Fruit fly (Drosophila melanogaster) whole organism, embryonic: ENCODE measurements around the gene CG4000.

ENCODE experiments used
- Ada2b ChIP-seq: fragments of 200-800 bp; sonication (Bioruptor generic); IDR thresholded peaks from 2 replicates; pipeline ENCODE4 v1.3.6; 2022; ENCODE audit warnings: missing biosample characterization, missing genetic modification characterization
- Atf3 ChIP-seq: fragments of 200-800 bp; sonication (Bioruptor generic); optimal IDR thresholded peaks from 3 replicates; lab custom pipeline; 2016; ENCODE audit warnings: missing biosample characterization, missing genetic modification characterization
- CG10431 ChIP-seq: fragments of 200-800 bp; sonication (Bioruptor generic); optimal IDR thresholded peaks from 3 replicates; lab custom pipeline; 2018; ENCODE audit warnings: missing biosample characterization, mild to moderate bottlenecking, missing genetic modification characterization
- CG11695 ChIP-seq: fragments of 200-800 bp; sonication (Bioruptor generic); IDR thresholded peaks from 3 replicates; pipeline ENCODE4 v1.3.6; 2022; ENCODE audit warnings: missing biosample characterization, missing genetic modification characterization
- CG12104 ChIP-seq: fragments of 200-800 bp; sonication (Bioruptor generic); optimal IDR thresholded peaks from 3 replicates; lab custom pipeline; 2016; ENCODE audit warnings: missing biosample characterization, missing genetic modification characterization
- CG12659 ChIP-seq: fragments of 200-800 bp; sonication (Bioruptor generic); optimal IDR thresholded peaks from 3 replicates; lab custom pipeline; 2017; ENCODE audit warnings: mild to moderate bottlenecking, missing biosample characterization, missing genetic modification reagents, missing genetic modification characterization
- CG12769 ChIP-seq: fragments of 200-800 bp; sonication (Bioruptor generic); optimal IDR thresholded peaks from 2 replicates; lab custom pipeline; 2019; ENCODE audit warnings: missing biosample characterization, mild to moderate bottlenecking, missing genetic modification characterization, moderate library complexity
- CG13894 ChIP-seq: fragments of 200-800 bp; sonication (Bioruptor generic); optimal IDR thresholded peaks from 3 replicates; lab custom pipeline; 2018; ENCODE audit warnings: missing biosample characterization, mild to moderate bottlenecking, missing genetic modification characterization, moderate library complexity
- CG14441 ChIP-seq: fragments of 200-800 bp; sonication (Bioruptor generic); IDR thresholded peaks from 2 replicates; pipeline ENCODE4 v1.3.6; 2022; ENCODE audit warnings: missing biosample characterization, missing genetic modification characterization
- CG1647 ChIP-seq: fragments of 200-800 bp; sonication (Bioruptor generic); optimal IDR thresholded peaks from 3 replicates; lab custom pipeline; 2016; ENCODE audit warnings: missing biosample characterization, missing genetic modification characterization
- CG2129 ChIP-seq: fragments of 200-800 bp; sonication (Bioruptor generic); IDR thresholded peaks from 2 replicates; pipeline ENCODE4 v1.3.6; 2022; ENCODE audit warnings: missing biosample characterization, missing genetic modification characterization; ENCODE audit not compliant: partially characterized antibody
- CG2712 ChIP-seq: fragments of 200-800 bp; optimal IDR thresholded peaks from 3 replicates; lab custom pipeline; 2019; ENCODE audit warnings: missing biosample characterization, mild to moderate bottlenecking, missing genetic modification characterization, moderate library complexity
- CG3407 ChIP-seq: fragments of 200-800 bp; sonication (Bioruptor generic); optimal IDR thresholded peaks from 2 replicates; lab custom pipeline; 2018; ENCODE audit warnings: missing biosample characterization, mild to moderate bottlenecking, missing genetic modification characterization
- CG3726 ChIP-seq: fragments of 200-800 bp; sonication (Bioruptor generic); IDR thresholded peaks from 3 replicates; pipeline ENCODE4, ENCODE4 v1.3.6; 2022; ENCODE audit warnings: missing biosample characterization, missing genetic modification characterization
- CG4282 ChIP-seq: fragments of 200-800 bp; sonication (Bioruptor generic); optimal IDR thresholded peaks from 2 replicates; lab custom pipeline; 2016; ENCODE audit warnings: missing biosample characterization, missing genetic modification characterization
- CG4404 ChIP-seq: fragments of 200-800 bp; sonication (Bioruptor generic); IDR thresholded peaks from 2 replicates; pipeline ENCODE4 v1.3.6; 2022; ENCODE audit warnings: missing biosample characterization, missing genetic modification characterization
- CG4820 ChIP-seq: fragments of 200-800 bp; sonication (Bioruptor generic); optimal IDR thresholded peaks from 3 replicates; lab custom pipeline; 2016; ENCODE audit warnings: missing biosample characterization, missing genetic modification characterization
- CG5953 ChIP-seq: fragments of 200-800 bp; sonication (Bioruptor generic); IDR thresholded peaks from 2 replicates; pipeline ENCODE4 v1.3.6; 2022; ENCODE audit warnings: missing biosample characterization, missing genetic modification characterization
- CG9797 ChIP-seq: fragments of 200-800 bp; sonication (Bioruptor generic); optimal IDR thresholded peaks from 3 replicates; lab custom pipeline; 2018; ENCODE audit warnings: missing biosample characterization, mild to moderate bottlenecking, missing genetic modification characterization
- Dek ChIP-seq: fragments of 200-800 bp; sonication (Bioruptor generic); optimal IDR thresholded peaks from 3 replicates; lab custom pipeline; 2019; ENCODE audit warnings: missing biosample characterization, mild to moderate bottlenecking, missing genetic modification characterization, moderate library complexity
- Ets65A ChIP-seq: fragments of 200-800 bp; sonication (Bioruptor generic); peaks from one replicate; lab custom pipeline; 2016; ENCODE audit warnings: missing biosample characterization, missing genetic modification characterization
- Gsc ChIP-seq: fragments of 200-800 bp; sonication (Bioruptor generic); IDR thresholded peaks from 2 replicates; pipeline ENCODE4 v1.3.6; 2022; ENCODE audit warnings: missing biosample characterization, missing genetic modification characterization
- HLHmδ ChIP-seq: fragments of 200-800 bp; sonication (Bioruptor generic); optimal IDR thresholded peaks from 2 replicates; lab custom pipeline; 2018; ENCODE audit warnings: missing biosample characterization, mild to moderate bottlenecking, missing genetic modification characterization, moderate library complexity
- Hey ChIP-seq: fragments of 200-800 bp; sonication (Bioruptor generic); optimal IDR thresholded peaks from 3 replicates; lab custom pipeline; 2018; ENCODE audit warnings: missing biosample characterization, mild to moderate bottlenecking, missing genetic modification characterization
- Hmr ChIP-seq: fragments of 200-800 bp; sonication (Bioruptor generic); optimal IDR thresholded peaks from 3 replicates; lab custom pipeline; 2017; ENCODE audit warnings: mild to moderate bottlenecking, missing biosample characterization, missing genetic modification reagents, missing genetic modification characterization
- Myb ChIP-seq: fragments of 200-800 bp; sonication (Bioruptor generic); optimal IDR thresholded peaks from 2 replicates; lab custom pipeline; 2016; ENCODE audit warnings: missing biosample characterization, missing genetic modification characterization
- Scr ChIP-seq: fragments of 200-800 bp; sonication (Bioruptor generic); IDR thresholded peaks from 2 replicates; pipeline ENCODE4 v1.3.6; 2022; ENCODE audit warnings: missing biosample characterization, missing genetic modification characterization; ENCODE audit not compliant: partially characterized antibody
- Sox100B ChIP-seq: fragments of 200-800 bp; sonication (Bioruptor generic); optimal IDR thresholded peaks from 3 replicates; lab custom pipeline; 2018; ENCODE audit warnings: missing biosample characterization, mild to moderate bottlenecking, missing genetic modification characterization
- Stat92E ChIP-seq, 3 experiments: fragments of >200 bp in 2 of 3; fragments of 200-800 bp in 1 of 3; sonication (Bioruptor generic) in 1 of 3; optimal IDR thresholded peaks; 2 replicates each; lab custom pipeline; 2017 to 2019; ENCODE audit warnings: missing biosample characterization in 3 of 3, missing genetic modification characterization in 3 of 3, mild to moderate bottlenecking in 1 of 3, moderate library complexity in 1 of 3
- bowl ChIP-seq: fragments of 200-800 bp; sonication (Bioruptor generic); IDR thresholded peaks from 2 replicates; pipeline ENCODE4 v1.3.6; 2022; ENCODE audit warnings: missing biosample characterization, missing genetic modification characterization
- btn ChIP-seq: fragments of 200-800 bp; sonication (Bioruptor generic); optimal IDR thresholded peaks from 2 replicates; lab custom pipeline; 2016; ENCODE audit warnings: missing biosample characterization, missing genetic modification characterization
- chn ChIP-seq: fragments of 200-800 bp; sonication (Bioruptor generic); optimal IDR thresholded peaks from 2 replicates; lab custom pipeline; 2016; ENCODE audit warnings: missing biosample characterization, missing genetic modification characterization
- ci ChIP-seq: fragments of 200-800 bp; sonication (Bioruptor generic); IDR thresholded peaks from 3 replicates; pipeline ENCODE4 v1.3.6; 2022; ENCODE audit warnings: missing biosample characterization, missing genetic modification characterization
- crc ChIP-seq: fragments of 200-800 bp; sonication (Bioruptor generic); optimal IDR thresholded peaks from 2 replicates; lab custom pipeline; 2016; ENCODE audit warnings: missing biosample characterization, missing genetic modification characterization
- crol ChIP-seq: fragments of 200-800 bp; sonication (Bioruptor generic); IDR thresholded peaks from 2 replicates; pipeline ENCODE4 v1.3.6; 2022; ENCODE audit warnings: missing biosample characterization, missing genetic modification characterization
- dmrt99B ChIP-seq: fragments of 200-800 bp; sonication (Bioruptor generic); optimal IDR thresholded peaks from 2 replicates; lab custom pipeline; 2018; ENCODE audit warnings: missing biosample characterization, mild to moderate bottlenecking, missing genetic modification characterization, moderate library complexity
- eve ChIP-seq, 2 experiments: fragments of >200 bp; optimal IDR thresholded peaks; 2 replicates each; lab custom pipeline; 2017; ENCODE audit warnings: missing biosample characterization in 2 of 2, missing genetic modification characterization in 2 of 2
- fd102C ChIP-seq: fragments of 200-800 bp; sonication (Bioruptor generic); optimal IDR thresholded peaks from 2 replicates; lab custom pipeline; 2018; ENCODE audit warnings: missing biosample characterization, mild to moderate bottlenecking, missing genetic modification characterization, moderate library complexity
- fd3F ChIP-seq: fragments of 200-800 bp; sonication (Bioruptor generic); optimal IDR thresholded peaks from 2 replicates; lab custom pipeline; 2018; ENCODE audit warnings: missing biosample characterization, mild to moderate bottlenecking, missing genetic modification characterization, moderate library complexity
- ftz-f1 ChIP-seq: fragments of 200-800 bp; sonication (Bioruptor generic); optimal IDR thresholded peaks from 2 replicates; lab custom pipeline; 2016; ENCODE audit warnings: missing biosample characterization, missing genetic modification characterization
- fu2 ChIP-seq: fragments of 200-800 bp; sonication (Bioruptor generic); optimal IDR thresholded peaks from 2 replicates; lab custom pipeline; 2016; ENCODE audit warnings: missing biosample characterization, missing genetic modification characterization
- grn ChIP-seq: fragments of 200-800 bp; sonication (Bioruptor generic); optimal IDR thresholded peaks from 3 replicates; lab custom pipeline; 2017; ENCODE audit warnings: missing biosample characterization, missing genetic modification characterization
- hkb ChIP-seq, 2 experiments: fragments of 200-800 bp in 1 of 2; fragments of >200 bp in 1 of 2; sonication (Bioruptor generic) in 1 of 2; IDR thresholded peaks in 1 of 2; optimal IDR thresholded peaks in 1 of 2; 2 replicates each; pipeline versions ENCODE4 v1.3.6 to Lab custom; 2017 to 2022; ENCODE audit warnings: missing biosample characterization in 1 of 2, missing genetic modification characterization in 1 of 2
- ind ChIP-seq: fragments of 200-800 bp; sonication (Bioruptor generic); optimal IDR thresholded peaks from 3 replicates; lab custom pipeline; 2016; ENCODE audit warnings: missing biosample characterization, missing genetic modification characterization
- inv ChIP-seq: fragments of 200-800 bp; sonication (Bioruptor generic); IDR thresholded peaks from 2 replicates; pipeline ENCODE4 v1.3.6; 2022; ENCODE audit warnings: missing biosample characterization, missing genetic modification characterization; ENCODE audit not compliant: partially characterized antibody
- pum ChIP-seq: fragments of 200-800 bp; sonication (Bioruptor generic); optimal IDR thresholded peaks from 2 replicates; lab custom pipeline; 2016; ENCODE audit warnings: missing biosample characterization, missing genetic modification characterization
- sd ChIP-seq: fragments of 200-800 bp; sonication (Bioruptor generic); optimal IDR thresholded peaks from 3 replicates; lab custom pipeline; 2018; ENCODE audit warnings: missing biosample characterization, mild to moderate bottlenecking, missing genetic modification characterization, moderate library complexity
- sr ChIP-seq: fragments of 200-800 bp; sonication (Bioruptor generic); IDR thresholded peaks from 3 replicates; pipeline ENCODE4 v1.3.6; 2022; ENCODE audit warnings: missing biosample characterization, missing genetic modification characterization
- tgo ChIP-seq: fragments of 200-800 bp; sonication (Bioruptor generic); IDR thresholded peaks from 3 replicates; pipeline ENCODE4 v1.3.6; 2022; ENCODE audit warnings: missing biosample characterization, missing genetic modification characterization
- unc-4 ChIP-seq: fragments of 200-800 bp; sonication (Bioruptor generic); IDR thresholded peaks from 2 replicates; pipeline ENCODE4 v1.3.6; 2022; ENCODE audit warnings: missing biosample characterization, missing genetic modification characterization; ENCODE audit not compliant: partially characterized antibody

CG4000 gene

dm6 chr3R:20633984-20634446 lies 43.1 kb downstream of the CG4000 start (continued):
- TF ChIP-seq Dek (tag; lab: Kevin White, UChicago) = no peak
- no peak for TF ChIP-seq CG3407 (GFP tag; lab: Kevin White, UChicago)
- no peak for TF ChIP-seq Hmr (GFP tag; lab: Kevin White, UChicago)
- no peak for TF ChIP-seq CG4282 (GFP tag; lab: Kevin White, UChicago)
- no peak for TF ChIP-seq hkb (optimal IDR thresholded peaks at IDR 0.05; lab: Kevin White, UChicago)
- TF ChIP-seq hkb (GFP tag; IDR thresholded peaks at IDR 0.05; lab: Robert Waterston, UW) = peak; percentile 74
- TF ChIP-seq CG11695 (GFP tag; lab: Robert Waterston, UW) = peak; percentile 69; the same call in 1 of the 3 replicates
- TF ChIP-seq CG2129 (GFP tag; lab: Robert Waterston, UW) = no peak
- peak; percentile 59 for TF ChIP-seq pum (GFP tag; lab: Kevin White, UChicago)
- no peak for TF ChIP-seq sd (tag; lab: Kevin White, UChicago)
- TF ChIP-seq CG12104 = peak; percentile 34
- TF ChIP-seq CG9797 = no peak
- TF ChIP-seq Atf3 (GFP tag; lab: Kevin White, UChicago) = peak; percentile 50
- no peak for TF ChIP-seq CG13894
- no peak for TF ChIP-seq sr
- TF ChIP-seq grn (GFP tag; lab: Kevin White, UChicago) = no peak
- TF ChIP-seq btn (GFP tag; lab: Kevin White, UChicago) = no peak
- no peak for TF ChIP-seq Gsc (GFP tag; lab: Robert Waterston, UW)
- no peak for TF ChIP-seq inv (GFP tag; lab: Robert Waterston, UW)
- peak; percentile 71 for TF ChIP-seq CG14441 (GFP tag; lab: Robert Waterston, UW)
- peak; percentile 89 for TF ChIP-seq crol
- no peak for TF ChIP-seq CG5953 (GFP tag; lab: Robert Waterston, UW)
- TF ChIP-seq ci (GFP tag; lab: Robert Waterston, UW) = peak; percentile 65; the same call in 2 of the 3 replicates
- TF ChIP-seq Hey = no peak
- TF ChIP-seq fd102C (GFP tag; lab: Kevin White, UChicago) = no peak
- TF ChIP-seq Myb = no peak
- peak; percentile 43; the same call in 1 of the 2 replicates for TF ChIP-seq CG4404 (GFP tag; lab: Robert Waterston, UW)
- no peak for TF ChIP-seq CG12659 (GFP tag; lab: Kevin White, UChicago)
- TF ChIP-seq ind (GFP tag; lab: Kevin White, UChicago) = peak; percentile 80
- peak; percentile 47 for TF ChIP-seq CG4820 (GFP tag; lab: Kevin White, UChicago)
- peak; percentile 67 for TF ChIP-seq fu2
- no peak for TF ChIP-seq CG1647 (GFP tag; lab: Kevin White, UChicago)
- peak; percentile 93 for TF ChIP-seq Ets65A (GFP tag; lab: Kevin White, UChicago)
- peak; percentile 66 for TF ChIP-seq tgo (GFP tag; lab: Robert Waterston, UW)
- TF ChIP-seq Stat92E (GFP tag; optimal IDR thresholded peaks at IDR 0.05; lab: Kevin White, UChicago) = peak in 1 of 3 experiments; percentile 10
- peak; percentile 53 for TF ChIP-seq Ada2b
- peak; percentile 66 for TF ChIP-seq chn
- peak; percentile 87 for TF ChIP-seq ftz-f1 (GFP tag; lab: Kevin White, UChicago)
- TF ChIP-seq CG2712 (tag; lab: Kevin White, UChicago) = no peak
- 0 out of 3 replicates have a peak, but pooled peaks have one; percentile 49 for TF ChIP-seq CG3726 (GFP tag; lab: Robert Waterston, UW)
- TF ChIP-seq CG12769 = no peak
- no peak for TF ChIP-seq HLHmδ (GFP tag; lab: Kevin White, UChicago)
- TF ChIP-seq unc-4 (GFP tag; lab: Robert Waterston, UW) = no peak
- no peak for TF ChIP-seq CG10431
- no peak for TF ChIP-seq bowl (GFP tag; lab: Robert Waterston, UW)
- no peak for TF ChIP-seq Scr
- TF ChIP-seq crc (GFP tag; lab: Kevin White, UChicago) = peak; percentile 58
- TF ChIP-seq fd3F (GFP tag; lab: Kevin White, UChicago) = peak; percentile 43
- no peak for TF ChIP-seq Sox100B (GFP tag; lab: Kevin White, UChicago)
- no peak for TF ChIP-seq eve (GFP tag; optimal IDR thresholded peaks at IDR 0.05; lab: Kevin White, UChicago)
- no peak for TF ChIP-seq dmrt99B
